Fruit fly (Drosophila melanogaster) whole organism, pupa: ENCODE results near the gene CG43338.

Experiments used
- CG32121 ChIP-seq: fragments of 200-800 bp; sonication (Bioruptor generic); IDR thresholded peaks from 2 replicates; pipeline ENCODE4 v1.3.6; 2022; ENCODE audit warnings: missing biosample characterization, missing genetic modification characterization
- CG8301 ChIP-seq: fragments of 200-800 bp; sonication (Bioruptor generic); optimal IDR thresholded peaks from 2 replicates; lab custom pipeline; 2018; ENCODE audit warnings: missing biosample characterization, mild to moderate bottlenecking, missing genetic modification characterization
- Ets98B ChIP-seq: fragments of 200-800 bp; sonication (Bioruptor generic); IDR thresholded peaks from 2 replicates; pipeline ENCODE4 v1.3.6; 2022; ENCODE audit warnings: missing biosample characterization, missing genetic modification characterization

dm6 chr2L:18681903-18682302, 10.9 kb upstream of the CG43338 start, which contains the start of gene tos:
- TF ChIP-seq CG32121 (GFP tag; lab: Robert Waterston, UW), result no peak
- TF ChIP-seq CG8301 (tag; lab: Kevin White, UChicago), result no peak
- TF ChIP-seq Ets98B, result no peak
